Worm (Caenorhabditis elegans): ENCODE results near the gene Y48E1C.1.

The Y48E1C.1 gene

DNA sequence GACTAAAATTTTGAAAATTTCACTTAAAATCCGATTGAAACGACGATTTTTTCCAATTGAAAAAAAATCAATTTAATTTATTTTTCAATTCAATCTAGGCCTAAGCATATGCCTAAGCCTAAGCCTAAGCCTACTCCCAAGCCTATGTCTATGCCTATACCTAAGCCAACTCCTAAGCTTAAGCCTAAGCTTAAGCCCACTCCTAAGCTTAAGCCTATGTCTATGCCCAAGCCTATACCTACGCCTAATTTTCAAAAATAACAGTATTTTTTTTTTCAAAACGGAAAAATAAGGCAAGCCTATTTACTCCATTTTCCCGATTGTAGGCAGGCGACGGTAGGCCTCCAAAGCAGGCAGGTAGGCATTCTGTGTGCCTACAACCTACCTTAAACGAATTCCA is 29.5 kb downstream of the Y48E1C.1 start:
- TF ChIP-seq lin-13 (GFP tag; optimal IDR thresholded peaks at IDR 0.05) (no peak), ztf-1 (GFP tag; conservative IDR thresholded peaks at IDR 0.05) (no peak)

DNA sequence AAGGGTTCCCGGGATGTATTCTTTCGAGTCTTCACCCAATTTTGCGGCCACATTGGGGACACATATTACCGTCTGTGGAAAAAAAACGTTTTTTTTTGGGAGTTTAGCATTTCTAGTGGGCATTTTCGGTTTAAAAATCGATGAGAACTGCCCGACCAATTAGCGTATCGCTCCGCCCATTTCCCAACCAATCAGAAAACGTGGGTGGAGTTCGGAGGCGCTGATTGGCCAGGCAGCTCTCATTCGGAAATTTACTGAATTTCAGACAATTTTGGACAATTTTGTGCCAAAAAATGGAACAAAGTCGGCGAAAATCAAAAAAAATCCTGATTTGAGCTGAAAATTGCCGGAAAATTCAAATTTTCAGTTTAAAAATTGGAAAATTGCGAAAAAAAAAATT is 31.8 kb downstream of the Y48E1C.1 start:
- no peak for TF ChIP-seq crh-2 (tag; optimal IDR thresholded peaks at IDR 0.05)
- no peak for TF ChIP-seq lin-39 (tag; optimal IDR thresholded peaks at IDR 0.05)
- no peak for TF ChIP-seq alr-1 (tag; optimal IDR thresholded peaks at IDR 0.05)
- no peak for TF ChIP-seq Y55F3AM.14 (GFP tag; optimal IDR thresholded peaks at IDR 0.05)
- no peak for TF ChIP-seq sma-9 (GFP tag; optimal IDR thresholded peaks at IDR 0.05)
- TF ChIP-seq sma-9 (tag; optimal IDR thresholded peaks at IDR 0.05): no peak

DNA sequence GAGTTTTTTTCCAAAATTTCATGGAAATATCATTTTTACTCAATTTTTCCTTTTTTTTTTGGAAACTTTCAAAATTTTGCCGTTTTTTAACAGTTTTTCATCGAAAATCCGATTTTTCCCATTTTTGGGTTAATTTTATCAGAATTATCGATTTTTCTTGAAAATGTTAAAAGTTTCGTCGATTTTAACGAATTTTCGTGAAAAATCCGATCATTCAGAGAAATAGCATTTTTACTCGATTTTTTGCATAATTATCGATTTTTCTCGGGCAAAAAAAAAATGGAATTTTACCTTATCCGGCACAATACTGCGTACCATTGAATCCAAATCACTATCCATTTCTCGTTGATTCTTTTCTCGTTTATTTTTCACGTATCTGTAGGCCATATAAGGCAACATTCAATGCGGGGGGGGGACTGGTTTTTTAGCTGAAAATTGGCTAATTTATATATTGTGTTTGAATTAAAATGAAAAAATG is 32.4 kb downstream of the Y48E1C.1 start, which contains the start of gene tbc-14:
TSS of gene tbc-14 (minus strand) at position 428 of the 478 bp plus-strand sequence.
- TF ChIP-seq peb-1 (tag; optimal IDR thresholded peaks at IDR 0.05) (no peak), nhr-237 (tag; optimal IDR thresholded peaks at IDR 0.05) (no peak), unc-62 (GFP tag; optimal IDR thresholded peaks at IDR 0.05) (no peak), snpc-4 (tag; optimal IDR thresholded peaks at IDR 0.05) (no peak), nhr-11 (tag; optimal IDR thresholded peaks at IDR 0.05) (no peak), nhr-77 (tag; optimal IDR thresholded peaks at IDR 0.05) (no peak), sma-3 (GFP tag; optimal IDR thresholded peaks at IDR 0.05) (no peak), alr-1 (tag; optimal IDR thresholded peaks at IDR 0.05) (no peak), nhr-23 (tag; optimal IDR thresholded peaks at IDR 0.05) (no peak), ceh-82 (tag; optimal IDR thresholded peaks at IDR 0.05) (no peak)

DNA sequence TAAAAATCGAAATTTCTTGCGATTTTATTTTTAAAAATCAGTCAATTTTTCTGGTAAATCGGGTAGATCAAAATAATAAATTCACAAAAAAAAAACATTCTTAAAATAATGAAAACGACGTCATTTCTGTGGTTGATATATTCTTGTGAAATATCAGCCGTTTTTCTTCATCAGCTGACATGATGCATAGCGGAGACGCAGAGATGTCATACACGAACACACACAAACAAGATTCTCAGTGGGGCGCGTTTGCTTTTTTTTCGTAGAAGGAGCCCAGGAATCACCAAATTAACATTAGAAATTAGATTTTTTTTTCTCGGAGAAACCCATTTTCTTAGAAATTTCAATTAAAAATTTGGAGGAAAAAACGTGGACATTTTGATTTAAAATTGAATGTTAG is 32.9 kb downstream of the Y48E1C.1 start:
- TF ChIP-seq ztf-1 (GFP tag; conservative IDR thresholded peaks at IDR 0.05) (no peak), sma-9 (GFP tag; optimal IDR thresholded peaks at IDR 0.05) (peak; percentile 85), sma-9 (tag; optimal IDR thresholded peaks at IDR 0.05) (no peak), nhr-25 (tag; optimal IDR thresholded peaks at IDR 0.05) (peak; percentile 76), ceh-16 (tag; optimal IDR thresholded peaks at IDR 0.05) (no peak), elt-3 (tag; optimal IDR thresholded peaks at IDR 0.05) (no peak), elt-1 (tag; optimal IDR thresholded peaks at IDR 0.05) (no peak), dmd-4 (tag; optimal IDR thresholded peaks at IDR 0.05) (no peak), alr-1 (tag; optimal IDR thresholded peaks at IDR 0.05) (no peak), R02D3.7 (tag; optimal IDR thresholded peaks at IDR 0.05) (no peak), mdl-1 (tag; optimal IDR thresholded peaks at IDR 0.05) (peak in 1 of 2 experiments; percentile 54), lsy-2 (tag; optimal IDR thresholded peaks at IDR 0.05) (peak; percentile 65 to 92), nhr-129 (tag; optimal IDR thresholded peaks at IDR 0.05) (peak; percentile 91), zag-1 (tag; optimal IDR thresholded peaks at IDR 0.05) (peak; percentile 57), unc-55 (GFP tag; optimal IDR thresholded peaks at IDR 0.05) (peak; percentile 96), ama-1 (optimal IDR thresholded peaks at IDR 0.05) (peak; percentile 37), egl-27 (tag; optimal IDR thresholded peaks at IDR 0.05) (peak; percentile 69), mab-5 (tag; optimal IDR thresholded peaks at IDR 0.05) (peak; percentile 74), nhr-237 (tag; optimal IDR thresholded peaks at IDR 0.05) (no peak), Y55F3AM.14 (GFP tag; optimal IDR thresholded peaks at IDR 0.05) (no peak), C34F6.9 (tag; optimal IDR thresholded peaks at IDR 0.05) (peak; percentile 97), lin-11 (tag; optimal IDR thresholded peaks at IDR 0.05) (peak; percentile 60), lin-13 (GFP tag; optimal IDR thresholded peaks at IDR 0.05) (peak; percentile 92), snpc-4 (tag; optimal IDR thresholded peaks at IDR 0.05) (peak; percentile 45), unc-62 (GFP tag; optimal IDR thresholded peaks at IDR 0.05) (no peak), nhr-10 (tag; optimal IDR thresholded peaks at IDR 0.05) (no peak), peb-1 (tag; optimal IDR thresholded peaks at IDR 0.05) (no peak), ztf-4 (tag; optimal IDR thresholded peaks at IDR 0.05) (peak; percentile 69), blmp-1 (tag; optimal IDR thresholded peaks at IDR 0.05; ENCODE audit: insufficient read depth) (peak; percentile 7), lin-39 (tag; optimal IDR thresholded peaks at IDR 0.05) (no peak), ztf-11 (tag; optimal IDR thresholded peaks at IDR 0.05) (no peak), nhr-6 (tag; optimal IDR thresholded peaks at IDR 0.05) (peak; percentile 81), nhr-11 (tag; optimal IDR thresholded peaks at IDR 0.05) (no peak), nhr-21 (tag; optimal IDR thresholded peaks at IDR 0.05) (peak; percentile 73), skn-1 (tag; optimal IDR thresholded peaks at IDR 0.05) (peak; percentile 75), ceh-82 (tag; optimal IDR thresholded peaks at IDR 0.05) (peak; percentile 6), mbf-1 (tag; optimal IDR thresholded peaks at IDR 0.05) (no peak), unc-39 (tag; optimal IDR thresholded peaks at IDR 0.05) (no peak), aly-2 (tag; optimal IDR thresholded peaks at IDR 0.05) (no peak), ZK546.5 (tag; optimal IDR thresholded peaks at IDR 0.05) (no peak), crh-2 (tag; optimal IDR thresholded peaks at IDR 0.05) (peak; percentile 93), F13H6.1 (tag; optimal IDR thresholded peaks at IDR 0.05) (peak; percentile 66), nhr-12 (tag; optimal IDR thresholded peaks at IDR 0.05) (peak; percentile 18), gmeb-1 (tag; optimal IDR thresholded peaks at IDR 0.05) (peak; percentile 84), sma-3 (GFP tag; optimal IDR thresholded peaks at IDR 0.05) (peak; percentile 77), nhr-23 (tag; optimal IDR thresholded peaks at IDR 0.05) (no peak)

Data from whole organism, L2 larva.